Worm (Caenorhabditis elegans) whole organism, L2 larva: ENCODE data around the gene K06H6.4.

Experiments
- ZK546.5 ChIP-seq: sonication (generic microtip); optimal IDR thresholded peaks from 2 replicates; lab custom pipeline; 2017; ENCODE audit warnings: missing biosample characterization, missing genetic modification characterization
- aly-2 ChIP-seq: fragments of 150-350 bp; optimal IDR thresholded peaks from 2 replicates; lab custom pipeline; 2014; ENCODE audit warnings: missing biosample characterization, missing genetic modification characterization
- egl-27 ChIP-seq: sonication (generic microtip); optimal IDR thresholded peaks from 3 replicates; lab custom pipeline; 2017; ENCODE audit warnings: missing biosample characterization, missing genetic modification reagents, missing genetic modification characterization
- elt-3 ChIP-seq: sonication (generic microtip); optimal IDR thresholded peaks from 2 replicates; lab custom pipeline; 2017; ENCODE audit warnings: missing biosample characterization, missing genetic modification characterization
- fos-1 ChIP-seq: fragments of 150-350 bp; optimal IDR thresholded peaks from 2 replicates; lab custom pipeline; 2014; ENCODE audit warnings: missing biosample characterization, missing genetic modification characterization
- lin-39 ChIP-seq: fragments of 150-350 bp; optimal IDR thresholded peaks from 2 replicates; lab custom pipeline; 2014; ENCODE audit warnings: missing biosample characterization, missing genetic modification reagents, missing genetic modification characterization
- peb-1 ChIP-seq: fragments of 150-350 bp; optimal IDR thresholded peaks from 2 replicates; lab custom pipeline; 2014; ENCODE audit warnings: missing biosample characterization, missing genetic modification characterization
- unc-62 ChIP-seq: fragments of 150-350 bp; optimal IDR thresholded peaks from 2 replicates; lab custom pipeline; 2014; ENCODE audit warnings: missing biosample characterization, missing genetic modification reagents, missing genetic modification characterization

- TF ChIP-seq ZK546.5 (tag; lab: Kevin White, UChicago) (no peak), aly-2 (tag; lab: Kevin White, UChicago) (no peak), egl-27 (tag; lab: Kevin White, UChicago) (no peak), unc-62 (no peak), peb-1 (tag; lab: Kevin White, UChicago) (no peak), elt-3 (tag; lab: Kevin White, UChicago) (no peak), lin-39 (tag; lab: Kevin White, UChicago) (no peak), fos-1 (tag; lab: Kevin White, UChicago) (no peak)
Measured at ce11 chrV:597823-598222, 18.7 kb downstream of the K06H6.4 start.
